Worm (Caenorhabditis elegans) whole organism, L1 larva: ENCODE results near the gene Y39B6A.29.

Source experiments
- C04F5.9 ChIP-seq: sonication (generic microtip); optimal IDR thresholded peaks from 2 replicates; lab custom pipeline; 2016; ENCODE audit warnings: missing genetic modification characterization, missing compliant biosample characterization
- C16A3.4 ChIP-seq: fragments of 150-350 bp; optimal IDR thresholded peaks from 2 replicates; lab custom pipeline; 2014; ENCODE audit warnings: missing biosample characterization, missing genetic modification characterization
- C34B4.2 ChIP-seq: sonication (generic microtip); optimal IDR thresholded peaks from 2 replicates; lab custom pipeline; 2017; ENCODE audit warnings: mild to moderate bottlenecking, missing genetic modification characterization, missing compliant biosample characterization
- F16B12.6 ChIP-seq: fragments of 150-350 bp; optimal IDR thresholded peaks from 2 replicates; lab custom pipeline; 2014; ENCODE audit warnings: missing biosample characterization, missing genetic modification characterization
- alr-1 ChIP-seq: fragments of 200-800 bp; sonication (Bioruptor generic); optimal IDR thresholded peaks from 2 replicates; lab custom pipeline; 2018; ENCODE audit warnings: borderline replicate concordance, mild to moderate bottlenecking, missing genetic modification characterization, missing compliant biosample characterization
- aly-2 ChIP-seq: fragments of 150-350 bp; optimal IDR thresholded peaks from 2 replicates; lab custom pipeline; 2014; ENCODE audit warnings: missing biosample characterization, missing genetic modification characterization
- ama-1 ChIP-seq: fragments of 150-350 bp; optimal IDR thresholded peaks from 2 replicates; lab custom pipeline; 2014
- ceh-8 ChIP-seq: fragments of 200-800 bp; sonication (Bioruptor generic); optimal IDR thresholded peaks from 2 replicates; lab custom pipeline; 2018; ENCODE audit warnings: mild to moderate bottlenecking, missing genetic modification characterization, moderate library complexity, missing compliant biosample characterization
- ceh-90 ChIP-seq: sonication (generic microtip); optimal IDR thresholded peaks from 2 replicates; lab custom pipeline; 2016; ENCODE audit warnings: missing genetic modification characterization, missing compliant biosample characterization
- ces-1 ChIP-seq: fragments of 150-350 bp; optimal IDR thresholded peaks from 2 replicates; lab custom pipeline; 2014; ENCODE audit warnings: missing biosample characterization, missing genetic modification reagents, missing genetic modification characterization
- efl-1 ChIP-seq, 4 experiments: fragments of 150-350 bp; optimal IDR thresholded peaks in 3 of 4; peaks in 1 of 4; 1 replicate in 1 of 4; 2 replicates in 3 of 4; lab custom pipeline; 2014; ENCODE audit warnings: missing biosample characterization in 2 of 4, missing genetic modification characterization in 2 of 4, missing genetic modification reagents in 2 of 4
- efl-3 ChIP-seq: fragments of 200-800 bp; sonication (Bioruptor generic); optimal IDR thresholded peaks from 2 replicates; lab custom pipeline; 2018; ENCODE audit warnings: mild to moderate bottlenecking, missing genetic modification characterization, missing compliant biosample characterization
- egl-13 ChIP-seq: sonication (generic microtip); optimal IDR thresholded peaks from 2 replicates; lab custom pipeline; 2016; ENCODE audit warnings: missing genotype, missing genetic modification reagents, missing genetic modification characterization, missing compliant biosample characterization
- elt-2 ChIP-seq: sonication (generic microtip); optimal IDR thresholded peaks from 2 replicates; lab custom pipeline; 2016; ENCODE audit warnings: missing genetic modification characterization, mild to moderate bottlenecking, inconsistent platforms, missing compliant biosample characterization, missing genetic modification reagents
- fkh-4 ChIP-seq: sonication (generic microtip); optimal IDR thresholded peaks from 2 replicates; lab custom pipeline; 2016; ENCODE audit warnings: missing compliant biosample characterization, missing genetic modification characterization, borderline replicate concordance
- hlh-17 ChIP-seq: fragments of 200-800 bp; sonication (Bioruptor generic); optimal IDR thresholded peaks from 2 replicates; lab custom pipeline; 2018; ENCODE audit warnings: missing genetic modification characterization, mild to moderate bottlenecking, missing compliant biosample characterization, moderate library complexity, borderline replicate concordance
- irx-1 ChIP-seq: sonication (generic microtip); optimal IDR thresholded peaks from 2 replicates; lab custom pipeline; 2016; ENCODE audit warnings: missing genetic modification characterization, missing compliant biosample characterization
- isw-1 ChIP-seq: fragments of 200-800 bp; sonication (Bioruptor generic); IDR thresholded peaks from 2 replicates; pipeline ENCODE4 v1.3.6; 2022; ENCODE audit warnings: missing genetic modification characterization, missing compliant biosample characterization
- lin-13 ChIP-seq: fragments of 150-350 bp; optimal IDR thresholded peaks from 2 replicates; lab custom pipeline; 2014; ENCODE audit warnings: missing biosample characterization, missing genetic modification reagents, missing genetic modification characterization
- lin-15B ChIP-seq: fragments of 150-350 bp; sonication (generic microtip); optimal IDR thresholded peaks from 3 replicates; lab custom pipeline; 2014; ENCODE audit warnings: missing biosample characterization, missing genetic modification characterization
- lsy-2 ChIP-seq, 2 experiments: fragments of 150-350 bp; optimal IDR thresholded peaks; 2 replicates each; lab custom pipeline; 2014; ENCODE audit warnings: missing biosample characterization in 2 of 2, missing genetic modification characterization in 2 of 2
- mdl-1 ChIP-seq, 2 experiments: fragments of 150-350 bp; optimal IDR thresholded peaks; 2 replicates each; lab custom pipeline; 2014 to 2017; ENCODE audit warnings: missing biosample characterization in 2 of 2, missing genetic modification characterization in 2 of 2, inconsistent platforms in 1 of 2
- mef-2 ChIP-seq: fragments of 150-350 bp; optimal IDR thresholded peaks from 2 replicates; lab custom pipeline; 2014; ENCODE audit warnings: missing biosample characterization, missing genetic modification characterization
- mep-1 ChIP-seq: fragments of 150-350 bp; optimal IDR thresholded peaks from 2 replicates; lab custom pipeline; 2014; ENCODE audit warnings: missing biosample characterization, missing genetic modification characterization
- nhr-19 ChIP-seq: fragments of 200-800 bp; sonication (Bioruptor generic); conservative IDR thresholded peaks from 2 replicates; pipeline ENCODE4 v1.3.6; 2022; ENCODE audit warnings: missing genetic modification characterization, missing compliant biosample characterization
- nhr-20 ChIP-seq: sonication (generic microtip); optimal IDR thresholded peaks from 2 replicates; lab custom pipeline; 2016; ENCODE audit warnings: mild to moderate bottlenecking, missing genetic modification characterization, missing compliant biosample characterization
- nhr-47 ChIP-seq: sonication (generic microtip); optimal IDR thresholded peaks from 2 replicates; lab custom pipeline; 2016; ENCODE audit warnings: mild to moderate bottlenecking, missing genetic modification characterization, moderate library complexity, missing compliant biosample characterization
- nhr-71 ChIP-seq: sonication (generic microtip); optimal IDR thresholded peaks from 2 replicates; lab custom pipeline; 2016; ENCODE audit warnings: mild to moderate bottlenecking, missing genetic modification characterization, moderate library complexity, missing compliant biosample characterization
- nhr-85 ChIP-seq: sonication (generic microtip); peaks from one replicate; lab custom pipeline; 2016; ENCODE audit warnings: missing genetic modification characterization, inconsistent platforms, missing compliant biosample characterization
- nhr-90 ChIP-seq: sonication (generic microtip); optimal IDR thresholded peaks from 2 replicates; lab custom pipeline; 2016; ENCODE audit warnings: mild to moderate bottlenecking, missing genetic modification characterization, missing compliant biosample characterization; ENCODE audit not compliant: poor library complexity
- pag-3 ChIP-seq: sonication (generic microtip); optimal IDR thresholded peaks from 2 replicates; lab custom pipeline; 2017; ENCODE audit warnings: missing genetic modification characterization, mild to moderate bottlenecking, missing compliant biosample characterization, antibody characterized with exemption, borderline replicate concordance; ENCODE audit not compliant: insufficient read depth
- rnt-1 ChIP-seq: sonication (generic microtip); optimal IDR thresholded peaks from 2 replicates; lab custom pipeline; 2016; ENCODE audit warnings: mild to moderate bottlenecking, missing genetic modification characterization, moderate library complexity, missing compliant biosample characterization
- skn-1 ChIP-seq: fragments of 150-350 bp; optimal IDR thresholded peaks from 2 replicates; lab custom pipeline; 2014; ENCODE audit warnings: missing biosample characterization, missing genetic modification characterization
- snu-23 ChIP-seq: sonication (generic microtip); optimal IDR thresholded peaks from 2 replicates; lab custom pipeline; 2016; ENCODE audit warnings: missing genetic modification characterization, missing compliant biosample characterization
- sox-4 ChIP-seq: sonication (generic microtip); optimal IDR thresholded peaks from 2 replicates; lab custom pipeline; 2016; ENCODE audit warnings: missing genetic modification characterization, missing compliant biosample characterization
- sptf-1 ChIP-seq: fragments of 150-350 bp; optimal IDR thresholded peaks from 2 replicates; lab custom pipeline; 2014; ENCODE audit warnings: missing biosample characterization, missing genetic modification characterization
- sup-37 ChIP-seq: fragments of 200-800 bp; sonication (Bioruptor generic); optimal IDR thresholded peaks from 2 replicates; lab custom pipeline; 2018; ENCODE audit warnings: mild to moderate bottlenecking, missing genetic modification characterization, missing compliant biosample characterization
- swsn-7 ChIP-seq: sonication (generic microtip); optimal IDR thresholded peaks from 2 replicates; lab custom pipeline; 2016; ENCODE audit warnings: missing genetic modification characterization, missing compliant biosample characterization
- unc-62 ChIP-seq: fragments of 150-350 bp; optimal IDR thresholded peaks from 2 replicates; lab custom pipeline; 2014; ENCODE audit warnings: missing biosample characterization, missing genetic modification reagents, missing genetic modification characterization
- unc-98 ChIP-seq: fragments of 200-800 bp; sonication (Bioruptor generic); IDR thresholded peaks from 2 replicates; pipeline ENCODE4 v1.3.6; 2022; ENCODE audit warnings: missing genetic modification characterization, missing compliant biosample characterization
- vab-15 ChIP-seq: sonication (generic microtip); optimal IDR thresholded peaks from 2 replicates; lab custom pipeline; 2017; ENCODE audit warnings: missing genotype, mild to moderate bottlenecking, missing genetic modification characterization, missing compliant biosample characterization
- zag-1 ChIP-seq: fragments of 150-350 bp; optimal IDR thresholded peaks from 2 replicates; lab custom pipeline; 2014; ENCODE audit warnings: missing biosample characterization, missing genetic modification characterization
- ztf-11 ChIP-seq, 2 experiments: sonication (generic microtip); optimal IDR thresholded peaks; 2 replicates each; lab custom pipeline; 2016 to 2017; ENCODE audit warnings: missing genetic modification characterization in 2 of 2, missing biosample characterization in 1 of 2, missing compliant biosample characterization in 1 of 2

The Y39B6A.29 gene

DNA sequence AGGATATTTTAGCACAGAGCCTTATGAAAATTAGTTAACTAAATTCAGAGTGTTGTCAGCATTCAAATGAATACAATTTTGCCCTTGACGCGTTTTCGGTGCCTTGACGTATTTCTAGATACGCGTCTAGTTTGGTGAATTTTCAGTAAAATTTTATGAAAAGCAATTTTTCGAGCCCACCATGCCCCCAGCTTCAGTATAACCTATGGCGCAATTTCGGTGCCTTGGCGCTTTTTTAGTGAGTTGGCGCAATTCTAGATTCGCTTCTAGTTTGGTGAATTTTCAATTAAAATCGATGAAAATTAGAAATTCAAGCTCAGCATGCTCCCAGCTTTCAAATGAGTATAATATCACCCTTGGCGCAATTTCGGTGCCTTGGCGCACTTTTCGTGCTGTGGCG, 11.4 kb downstream of the Y39B6A.29 start:
- TF ChIP-seq nhr-19 (GFP tag; lab: Robert Waterston, UW) (no peak), F16B12.6 (tag; lab: Kevin White, UChicago) (no peak), mef-2 (tag; lab: Kevin White, UChicago) (no peak), aly-2 (tag; lab: Kevin White, UChicago) (no peak), lsy-2 (tag; optimal IDR thresholded peaks at IDR 0.05; lab: Kevin White, UChicago) (no peak), pag-3 (tag; lab: Kevin White, UChicago) (no peak), hlh-17 (GFP tag; lab: Kevin White, UChicago) (no peak), ceh-90 (tag; lab: Kevin White, UChicago) (no peak), zag-1 (tag; lab: Kevin White, UChicago) (no peak), efl-3 (GFP tag; lab: Kevin White, UChicago) (no peak), C16A3.4 (no peak), nhr-71 (no peak), efl-1 (optimal IDR thresholded peaks at IDR 0.05; lab: Kevin White, UChicago) (no peak), efl-1 (GFP tag; optimal IDR thresholded peaks at IDR 0.05 in 1 of 2; lab: Kevin White, UChicago) (no peak), isw-1 (GFP tag; lab: Robert Waterston, UW) (no peak), ama-1 (lab: Kevin White, UChicago) (no peak), lin-13 (GFP tag; lab: Kevin White, UChicago) (no peak), unc-62 (GFP tag; lab: Kevin White, UChicago) (no peak), nhr-90 (tag; lab: Kevin White, UChicago) (no peak), irx-1 (tag; lab: Kevin White, UChicago) (no peak)

DNA sequence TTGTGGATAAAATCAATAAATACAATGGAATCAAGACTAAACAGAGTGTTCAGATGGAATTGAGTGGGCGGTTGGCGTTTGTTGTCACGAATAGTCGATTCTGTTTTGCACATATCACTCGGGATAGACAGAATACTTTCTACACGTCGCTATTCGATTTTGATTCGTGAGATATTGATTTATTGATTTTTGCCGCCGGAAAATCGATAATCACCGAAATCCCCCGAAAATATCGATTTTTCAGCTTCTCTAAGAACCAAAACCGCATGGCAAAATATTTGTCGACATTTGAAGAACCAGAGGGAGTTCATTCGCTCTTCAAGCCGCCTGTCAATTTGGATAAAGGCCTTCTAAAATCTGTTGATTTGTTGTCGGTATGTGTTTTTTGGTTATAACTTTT, 14.2 kb downstream of the Y39B6A.29 start:
- TF ChIP-seq swsn-7 (no peak), elt-2 (tag; lab: Kevin White, UChicago) (no peak), lin-15B (tag; lab: Kevin White, UChicago) (no peak), aly-2 (tag; lab: Kevin White, UChicago) (no peak), mef-2 (tag; lab: Kevin White, UChicago) (no peak), mep-1 (no peak), ceh-8 (GFP tag; lab: Kevin White, UChicago) (no peak), snu-23 (GFP tag; lab: Kevin White, UChicago) (no peak), sup-37 (GFP tag; lab: Kevin White, UChicago) (no peak), C34B4.2 (no peak), ztf-11 (tag; optimal IDR thresholded peaks at IDR 0.05; lab: Kevin White, UChicago) (no peak), nhr-20 (tag; lab: Kevin White, UChicago) (no peak), sox-4 (tag; lab: Kevin White, UChicago) (no peak), egl-13 (tag; lab: Kevin White, UChicago) (no peak), mdl-1 (tag; optimal IDR thresholded peaks at IDR 0.05; lab: Kevin White, UChicago) (no peak), pag-3 (tag; lab: Kevin White, UChicago) (no peak), skn-1 (tag; lab: Kevin White, UChicago) (no peak), C16A3.4 (no peak)
- TF ChIP-seq, all 84 proteins: peak for 0

DNA sequence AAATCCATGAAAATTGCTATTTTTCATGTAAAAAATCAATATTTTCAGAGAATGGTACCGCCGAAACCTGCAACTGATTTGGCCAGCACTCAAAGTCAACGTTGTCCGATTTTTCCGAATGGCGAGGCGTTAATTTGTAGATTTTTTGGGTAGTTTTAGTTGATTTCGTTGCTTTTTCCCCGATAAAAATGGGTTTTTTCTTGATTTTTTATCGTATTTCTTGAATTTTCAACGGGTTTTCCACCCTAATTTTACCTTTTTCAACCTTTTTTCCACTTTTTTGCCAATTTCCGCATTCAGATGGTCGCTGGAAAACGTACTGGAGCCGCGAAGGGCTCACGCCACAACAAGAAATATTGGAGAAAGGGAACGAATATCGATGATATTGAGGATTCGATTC, 22.9 kb downstream of the Y39B6A.29 start, which contains the start of gene Y39B6A.33:
TSS of gene Y39B6A.33 (plus strand) at position 301 of the 400 bp plus-strand sequence.
- TF ChIP-seq unc-98 (GFP tag; lab: Robert Waterston, UW) (no peak), sptf-1 (tag; lab: Kevin White, UChicago) (no peak), egl-13 (tag; lab: Kevin White, UChicago) (no peak), C04F5.9 (tag; lab: Kevin White, UChicago) (no peak), rnt-1 (tag; lab: Kevin White, UChicago) (no peak), vab-15 (no peak), ces-1 (no peak), efl-3 (GFP tag; lab: Kevin White, UChicago) (no peak), alr-1 (tag; lab: Kevin White, UChicago) (no peak), fkh-4 (no peak), nhr-47 (no peak), mep-1 (no peak), nhr-85 (tag; lab: Kevin White, UChicago) (no peak), elt-2 (tag; lab: Kevin White, UChicago) (no peak)
- TF ChIP-seq, all 84 proteins: peak for 0
